Fruit fly (Drosophila melanogaster): ENCODE data around the gene sturkopf.

sturkopf gene

dm6 chr3L:1332973-1333372, 19.8 kb upstream of the sturkopf start, which contains the start of gene msd5:
TSS of gene msd5 (minus strand) at chr3L:1333146.
- TF ChIP-seq noc (tag; optimal IDR thresholded peaks at IDR 0.05), result no peak

dm6 chr3L:1331542-1331941, 18.4 kb upstream of the sturkopf start, which contains the start of gene msd1:
TSS of gene msd1 (plus strand) at chr3L:1331744.
- no peak for TF ChIP-seq noc (tag; optimal IDR thresholded peaks at IDR 0.05)

dm6 chr3L:1330420-1330819, 17.2 kb upstream of the sturkopf start:
- TF ChIP-seq noc (tag; optimal IDR thresholded peaks at IDR 0.05), result no peak

- no peak for TF ChIP-seq noc (tag; optimal IDR thresholded peaks at IDR 0.05)
Observed at dm6 chr3L:1329724-1330123, 16.5 kb upstream of the sturkopf start, which contains the start of gene ND-ACP. TSS of gene ND-ACP (plus strand) at chr3L:1329949.

dm6 chr3L:1325626-1325937, 12.4 kb upstream of the sturkopf start:
- no peak for TF ChIP-seq noc (tag; optimal IDR thresholded peaks at IDR 0.05)

dm6 chr3L:1324818-1325625, 11.8 kb upstream of the sturkopf start:
- TF ChIP-seq noc (tag; optimal IDR thresholded peaks at IDR 0.05), result no peak

- peak; percentile 14 for TF ChIP-seq noc (tag; optimal IDR thresholded peaks at IDR 0.05)
Observed at dm6 chr3L:1323136-1323535, 10.0 kb upstream of the sturkopf start.

- no peak for TF ChIP-seq noc (tag; optimal IDR thresholded peaks at IDR 0.05)
Observed at dm6 chr3L:1322706-1323105, 9.5 kb upstream of the sturkopf start, which contains the start of gene CG9184. TSS of gene CG9184 (minus strand) at chr3L:1322806.

- TF ChIP-seq noc (tag; optimal IDR thresholded peaks at IDR 0.05), result no peak
Observed at dm6 chr3L:1322159-1322558, 9.0 kb upstream of the sturkopf start.

dm6 chr3L:1320931-1321556, 7.9 kb upstream of the sturkopf start:
- TF ChIP-seq noc (tag; optimal IDR thresholded peaks at IDR 0.05), result no peak

- peak; percentile 47 for TF ChIP-seq noc (tag; optimal IDR thresholded peaks at IDR 0.05)
Observed at dm6 chr3L:1320230-1320930, 7.2 kb upstream of the sturkopf start.

dm6 chr3L:1319097-1319725, 6.0 kb upstream of the sturkopf start:
- peak; percentile 47 for TF ChIP-seq noc (tag; optimal IDR thresholded peaks at IDR 0.05)

- no peak for TF ChIP-seq noc (tag; optimal IDR thresholded peaks at IDR 0.05)
Observed at dm6 chr3L:1318241-1318640, 5.1 kb upstream of the sturkopf start, which contains the start of gene Myo61F. TSS of gene Myo61F (plus strand) at chr3L:1318480.

dm6 chr3L:1307005-1307632, 6.1 kb downstream of the sturkopf start, which contains the start of the genes Ctr9 and Nt5a:
TSS of gene Ctr9 (plus strand) at chr3L:1307224.
TSS of gene Nt5a (minus strand) at chr3L:1307418.
- TF ChIP-seq noc (tag; optimal IDR thresholded peaks at IDR 0.05), result peak; percentile 40

- peak; percentile 73 for TF ChIP-seq noc (tag; optimal IDR thresholded peaks at IDR 0.05)
Observed at dm6 chr3L:1305317-1305716, 7.9 kb downstream of the sturkopf start.

Measured in whole organism, larva.